Fruit fly (Drosophila melanogaster) whole organism, embryonic: Measurements from ENCODE around the gene MAGE.

ENCODE experiments used
- B-H1 ChIP-seq: fragments of 200-800 bp; sonication (Bioruptor generic); IDR thresholded peaks from 3 replicates; pipeline ENCODE4 v1.3.6; 2022; ENCODE audit warnings: missing biosample characterization, missing genetic modification characterization
- CG10654 ChIP-seq: fragments of 200-800 bp; sonication (Bioruptor generic); optimal IDR thresholded peaks from 2 replicates; lab custom pipeline; 2016; ENCODE audit warnings: missing biosample characterization, missing genetic modification characterization
- CG11093 ChIP-seq: fragments of 200-800 bp; sonication (Bioruptor generic); IDR thresholded peaks from 3 replicates; pipeline ENCODE4 v1.3.6; 2022; ENCODE audit warnings: missing biosample characterization, missing genetic modification characterization
- CG12155 ChIP-seq: fragments of 200-800 bp; sonication (Bioruptor generic); optimal IDR thresholded peaks from 3 replicates; lab custom pipeline; 2016; ENCODE audit warnings: missing biosample characterization, missing genetic modification characterization
- CG13624 ChIP-seq: fragments of 200-800 bp; sonication (Bioruptor generic); optimal IDR thresholded peaks from 2 replicates; lab custom pipeline; 2016; ENCODE audit warnings: missing biosample characterization, missing genetic modification characterization
- CG14014 ChIP-seq: fragments of 200-800 bp; sonication (Bioruptor generic); IDR thresholded peaks from 2 replicates; pipeline ENCODE4 v1.3.6; 2022; ENCODE audit warnings: missing biosample characterization, missing genetic modification characterization
- CG1529 ChIP-seq: fragments of 200-800 bp; sonication (Bioruptor generic); optimal IDR thresholded peaks from 3 replicates; lab custom pipeline; 2018; ENCODE audit warnings: missing biosample characterization, missing genetic modification characterization
- CG15479 ChIP-seq: fragments of 200-800 bp; sonication (Bioruptor generic); optimal IDR thresholded peaks from 3 replicates; lab custom pipeline; 2019; ENCODE audit warnings: missing biosample characterization, mild to moderate bottlenecking, missing genetic modification characterization, moderate library complexity
- CG15601 ChIP-seq: fragments of 200-800 bp; sonication (Bioruptor generic); optimal IDR thresholded peaks from 3 replicates; lab custom pipeline; 2019; ENCODE audit warnings: missing biosample characterization, mild to moderate bottlenecking, missing genetic modification characterization, moderate library complexity
- CG16813 ChIP-seq: fragments of 200-800 bp; sonication (Bioruptor generic); IDR thresholded peaks from 3 replicates; pipeline ENCODE4 v1.3.6; 2022; ENCODE audit warnings: missing biosample characterization, missing genetic modification characterization; ENCODE audit not compliant: partially characterized antibody
- CG2678 ChIP-seq: fragments of 200-800 bp; sonication (Bioruptor generic); optimal IDR thresholded peaks from 3 replicates; lab custom pipeline; 2019; ENCODE audit warnings: missing biosample characterization, mild to moderate bottlenecking, missing genetic modification characterization, moderate library complexity
- CG4854 ChIP-seq: fragments of 200-800 bp; sonication (Bioruptor generic); optimal IDR thresholded peaks from 2 replicates; lab custom pipeline; 2016; ENCODE audit warnings: missing biosample characterization, missing genetic modification characterization, inconsistent platforms
- CG5953 ChIP-seq: fragments of 200-800 bp; sonication (Bioruptor generic); IDR thresholded peaks from 2 replicates; pipeline ENCODE4 v1.3.6; 2022; ENCODE audit warnings: missing biosample characterization, missing genetic modification characterization
- CG6689 ChIP-seq: fragments of 200-800 bp; sonication (Bioruptor generic); IDR thresholded peaks from 2 replicates; pipeline ENCODE4 v1.3.6; 2022; ENCODE audit warnings: missing biosample characterization, missing genetic modification characterization
- CG7987 ChIP-seq: fragments of 200-800 bp; sonication (Bioruptor generic); optimal IDR thresholded peaks from 2 replicates; lab custom pipeline; 2018; ENCODE audit warnings: missing biosample characterization, mild to moderate bottlenecking, missing genetic modification characterization, moderate library complexity
- D ChIP-seq, 2 experiments: fragments of 200-800 bp in 1 of 2; fragments of >200 bp in 1 of 2; sonication (Bioruptor generic) in 1 of 2; optimal IDR thresholded peaks; 2 replicates in 1 of 2; 3 replicates in 1 of 2; lab custom pipeline; 2017; ENCODE audit warnings: mild to moderate bottlenecking in 1 of 2, missing biosample characterization in 1 of 2, missing genetic modification characterization in 1 of 2, missing genetic modification reagents in 1 of 2
- Dip3 ChIP-seq: fragments of 200-800 bp; sonication (Bioruptor generic); optimal IDR thresholded peaks from 3 replicates; lab custom pipeline; 2016; ENCODE audit warnings: missing biosample characterization, missing genetic modification characterization
- Dp ChIP-seq: fragments of 200-800 bp; sonication (Bioruptor generic); optimal IDR thresholded peaks from 2 replicates; lab custom pipeline; 2018; ENCODE audit warnings: missing biosample characterization, mild to moderate bottlenecking, missing genetic modification characterization, moderate library complexity
- ERR ChIP-seq: fragments of 200-800 bp; sonication (Bioruptor generic); optimal IDR thresholded peaks from 2 replicates; lab custom pipeline; 2016; ENCODE audit warnings: missing biosample characterization, missing genetic modification characterization
- Ets65A ChIP-seq: fragments of 200-800 bp; sonication (Bioruptor generic); peaks from one replicate; lab custom pipeline; 2016; ENCODE audit warnings: missing biosample characterization, missing genetic modification characterization
- HLH3B ChIP-seq: fragments of 200-800 bp; sonication (Bioruptor generic); IDR thresholded peaks from 2 replicates; pipeline ENCODE4 v1.3.6; 2022; ENCODE audit warnings: missing biosample characterization, missing genetic modification characterization
- Hmr ChIP-seq: fragments of 200-800 bp; sonication (Bioruptor generic); optimal IDR thresholded peaks from 3 replicates; lab custom pipeline; 2017; ENCODE audit warnings: mild to moderate bottlenecking, missing biosample characterization, missing genetic modification reagents, missing genetic modification characterization
- Med ChIP-seq: fragments of 200-800 bp; sonication (Bioruptor generic); peaks from one replicate; lab custom pipeline; 2016; ENCODE audit warnings: missing biosample characterization, missing genetic modification characterization, mild to moderate bottlenecking, inconsistent platforms, moderate library complexity
- ase ChIP-seq: fragments of 200-800 bp; sonication (Bioruptor generic); IDR thresholded peaks from 3 replicates; pipeline ENCODE4 v1.3.6; 2022; ENCODE audit warnings: missing biosample characterization, missing genetic modification characterization
- dysf ChIP-seq: fragments of 200-800 bp; sonication (Bioruptor generic); IDR thresholded peaks from 3 replicates; pipeline ENCODE4 v1.3.6; 2022; ENCODE audit warnings: missing biosample characterization, missing genetic modification characterization
- esg ChIP-seq: fragments of 200-800 bp; sonication (Bioruptor generic); conservative IDR thresholded peaks from 2 replicates; pipeline ENCODE4 v1.3.6; 2022; ENCODE audit warnings: missing biosample characterization, missing genetic modification characterization
- exex ChIP-seq: fragments of 200-800 bp; sonication (Bioruptor generic); optimal IDR thresholded peaks from 4 replicates; lab custom pipeline; 2018; ENCODE audit warnings: missing biosample characterization, mild to moderate bottlenecking, missing genetic modification characterization, moderate library complexity
- fd3F ChIP-seq: fragments of 200-800 bp; sonication (Bioruptor generic); optimal IDR thresholded peaks from 2 replicates; lab custom pipeline; 2018; ENCODE audit warnings: missing biosample characterization, mild to moderate bottlenecking, missing genetic modification characterization, moderate library complexity
- gsb ChIP-seq: fragments of 200-800 bp; sonication (Bioruptor generic); IDR thresholded peaks from 2 replicates; pipeline ENCODE4 v1.3.6; 2022; ENCODE audit warnings: missing biosample characterization, missing genetic modification characterization
- ham ChIP-seq: fragments of 200-800 bp; sonication (Bioruptor generic); IDR thresholded peaks from 2 replicates; pipeline ENCODE4 v1.3.6; 2022; ENCODE audit warnings: missing biosample characterization, missing genetic modification characterization
- her ChIP-seq: fragments of 200-800 bp; sonication (Bioruptor generic); optimal IDR thresholded peaks from 2 replicates; lab custom pipeline; 2016; ENCODE audit warnings: missing biosample characterization, missing genetic modification characterization
- ind ChIP-seq: fragments of 200-800 bp; sonication (Bioruptor generic); optimal IDR thresholded peaks from 3 replicates; lab custom pipeline; 2016; ENCODE audit warnings: missing biosample characterization, missing genetic modification characterization
- insv ChIP-seq, 2 experiments: fragments of 200-800 bp; sonication (Bioruptor generic); optimal IDR thresholded peaks; 3 replicates each; lab custom pipeline; 2016 to 2018; ENCODE audit warnings: missing biosample characterization in 2 of 2, missing genetic modification characterization in 2 of 2
- kah ChIP-seq: fragments of 200-800 bp; sonication (Bioruptor generic); optimal IDR thresholded peaks from 2 replicates; lab custom pipeline; 2018; ENCODE audit warnings: missing biosample characterization, mild to moderate bottlenecking, missing genetic modification characterization
- ken ChIP-seq: fragments of 200-800 bp; sonication (Bioruptor generic); IDR thresholded peaks from 3 replicates; pipeline ENCODE4 v1.3.6; 2022; ENCODE audit warnings: missing biosample characterization, missing genetic modification characterization
- lmd ChIP-seq: fragments of 200-800 bp; sonication (Bioruptor generic); IDR thresholded peaks from 2 replicates; pipeline ENCODE4 v1.3.6; 2022; ENCODE audit warnings: missing biosample characterization, missing genetic modification characterization
- lov ChIP-seq, 2 experiments: fragments of 200-800 bp in 1 of 2; fragments of >200 bp in 1 of 2; sonication (Bioruptor generic) in 1 of 2; IDR thresholded peaks in 1 of 2; optimal IDR thresholded peaks in 1 of 2; 2 replicates in 1 of 2; 3 replicates in 1 of 2; pipeline versions ENCODE4 v1.3.6 to Lab custom; 2017 to 2022; ENCODE audit warnings: missing biosample characterization in 1 of 2, missing genetic modification characterization in 1 of 2
- mam ChIP-seq: fragments of 200-800 bp; sonication (Bioruptor generic); optimal IDR thresholded peaks from 3 replicates; lab custom pipeline; 2016; ENCODE audit warnings: missing biosample characterization, missing genetic modification characterization
- odd ChIP-seq: fragments of 200-800 bp; sonication (Bioruptor generic); optimal IDR thresholded peaks from 2 replicates; lab custom pipeline; 2017; ENCODE audit warnings: missing biosample characterization, mild to moderate bottlenecking, missing genetic modification characterization
- onecut ChIP-seq: fragments of 200-800 bp; sonication (Bioruptor generic); IDR thresholded peaks from 2 replicates; pipeline ENCODE4 v1.3.6; 2022; ENCODE audit warnings: missing biosample characterization, missing genetic modification characterization
- org-1 ChIP-seq: fragments of 200-800 bp; sonication (Bioruptor generic); optimal IDR thresholded peaks from 2 replicates; lab custom pipeline; 2017; ENCODE audit warnings: missing biosample characterization, missing genetic modification characterization
- pzg ChIP-seq: fragments of 200-800 bp; sonication (Bioruptor generic); optimal IDR thresholded peaks from 3 replicates; lab custom pipeline; 2018; ENCODE audit warnings: missing biosample characterization, mild to moderate bottlenecking, missing genetic modification characterization, moderate library complexity
- schlank ChIP-seq: fragments of 200-800 bp; sonication (Bioruptor generic); optimal IDR thresholded peaks from 2 replicates; lab custom pipeline; 2018; ENCODE audit warnings: missing biosample characterization, mild to moderate bottlenecking, missing genetic modification characterization
- sna ChIP-seq: fragments of 200-800 bp; sonication (Bioruptor generic); IDR thresholded peaks from 2 replicates; pipeline ENCODE4 v1.3.6; 2022; ENCODE audit warnings: missing biosample characterization, missing genetic modification characterization; ENCODE audit not compliant: partially characterized antibody
- sr ChIP-seq: fragments of 200-800 bp; sonication (Bioruptor generic); IDR thresholded peaks from 3 replicates; pipeline ENCODE4 v1.3.6; 2022; ENCODE audit warnings: missing biosample characterization, missing genetic modification characterization

Gene MAGE

DNA sequence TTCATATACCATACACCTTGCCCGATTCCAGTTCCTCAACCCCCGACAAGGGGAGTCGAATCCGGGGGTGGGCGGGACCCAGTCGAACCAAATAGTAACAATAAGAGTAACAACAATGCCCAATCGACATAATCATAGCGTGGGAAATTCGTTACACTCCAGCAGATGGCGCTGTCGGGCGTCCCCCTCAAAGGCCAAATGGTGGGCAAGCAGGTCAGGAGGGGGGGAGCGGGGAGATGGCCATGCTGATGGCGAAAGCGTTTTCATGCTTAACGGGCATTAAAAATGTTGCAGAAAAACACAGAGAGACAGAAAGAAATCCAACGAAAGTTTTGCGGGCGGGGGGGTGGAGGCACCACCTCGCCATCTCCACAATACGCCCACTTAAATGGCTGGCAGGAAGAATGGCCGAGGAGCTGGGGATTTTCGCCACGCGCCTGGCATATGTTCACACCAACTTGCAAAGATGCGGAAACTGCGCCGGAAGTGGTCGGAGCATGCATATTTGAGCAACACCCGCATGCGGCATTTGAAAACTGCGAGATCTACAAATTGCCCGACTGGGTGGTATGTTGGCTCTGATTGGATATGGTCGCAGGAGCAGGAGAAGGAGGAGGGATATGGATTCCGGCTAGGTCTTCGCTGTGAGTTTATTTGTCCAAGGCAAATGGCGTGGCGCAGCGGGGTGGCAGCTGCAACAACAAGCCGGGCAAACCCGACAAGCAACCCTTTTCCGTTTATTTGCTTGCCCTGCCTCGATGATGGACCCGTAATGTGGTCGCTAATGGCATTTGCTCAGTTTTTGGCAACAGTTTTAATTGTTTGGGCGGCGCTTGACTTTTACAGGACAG, 15.6 kb downstream of the MAGE start (continued):
- TF ChIP-seq dysf (GFP tag; lab: Robert Waterston, UW), result no peak
- peak; percentile 65 for TF ChIP-seq Ets65A
- TF ChIP-seq schlank (tag; lab: Kevin White, UChicago), result no peak
- TF ChIP-seq CG5953, result no peak
- TF ChIP-seq org-1 (GFP tag; lab: Kevin White, UChicago), result no peak
- TF ChIP-seq CG15479 (GFP tag; lab: Kevin White, UChicago), result no peak
- TF ChIP-seq onecut (GFP tag; lab: Robert Waterston, UW), result no peak
- no peak for TF ChIP-seq sna (GFP tag; lab: Robert Waterston, UW)
- no peak for TF ChIP-seq CG13624 (GFP tag; lab: Kevin White, UChicago)
- no peak for TF ChIP-seq sr (GFP tag; lab: Robert Waterston, UW)
- TF ChIP-seq CG12155 (GFP tag; lab: Kevin White, UChicago), result no peak
- no peak for TF ChIP-seq Dip3 (GFP tag; lab: Kevin White, UChicago)
- TF ChIP-seq ase (GFP tag; lab: Robert Waterston, UW), result no peak
- no peak for TF ChIP-seq her (GFP tag; lab: Kevin White, UChicago)
- TF ChIP-seq ERR (GFP tag; lab: Kevin White, UChicago), result no peak
- no peak for TF ChIP-seq lov (optimal IDR thresholded peaks at IDR 0.05; lab: Kevin White, UChicago)
- TF ChIP-seq lov (GFP tag; IDR thresholded peaks at IDR 0.05; lab: Robert Waterston, UW), result 0 out of 3 replicates have a peak, but pooled peaks have one; percentile 12
- TF ChIP-seq Dp (GFP tag; lab: Kevin White, UChicago), result no peak
- no peak for TF ChIP-seq CG6689 (GFP tag; lab: Robert Waterston, UW)
- no peak for TF ChIP-seq CG14014
- TF ChIP-seq odd (GFP tag; lab: Kevin White, UChicago), result no peak
- TF ChIP-seq fd3F (GFP tag; lab: Kevin White, UChicago), result no peak
- TF ChIP-seq pzg, result no peak
- TF ChIP-seq HLH3B (GFP tag; lab: Robert Waterston, UW), result no peak
- TF ChIP-seq CG16813 (GFP tag; lab: Robert Waterston, UW), result no peak
- TF ChIP-seq ham (GFP tag; lab: Robert Waterston, UW), result no peak
- TF ChIP-seq CG4854 (GFP tag; lab: Kevin White, UChicago), result no peak
- no peak for TF ChIP-seq ken (GFP tag; lab: Robert Waterston, UW)
- no peak for TF ChIP-seq CG1529
- TF ChIP-seq gsb (GFP tag; lab: Robert Waterston, UW), result no peak
- TF ChIP-seq D (optimal IDR thresholded peaks at IDR 0.05; lab: Kevin White, UChicago), result no peak
- TF ChIP-seq D (GFP tag; optimal IDR thresholded peaks at IDR 0.05; lab: Kevin White, UChicago), result no peak
- no peak for TF ChIP-seq CG7987 (GFP tag; lab: Kevin White, UChicago)
- TF ChIP-seq CG15601 (tag; lab: Kevin White, UChicago), result no peak
- TF ChIP-seq CG2678 (tag; lab: Kevin White, UChicago), result no peak
- no peak for TF ChIP-seq CG11093
- no peak for TF ChIP-seq kah (GFP tag; lab: Kevin White, UChicago)
- no peak for TF ChIP-seq lmd (GFP tag; lab: Robert Waterston, UW)
- TF ChIP-seq ind (GFP tag; lab: Kevin White, UChicago), result no peak
- no peak for TF ChIP-seq mam (GFP tag; lab: Kevin White, UChicago)
- peak; percentile 35 for TF ChIP-seq Med (GFP tag; lab: Kevin White, UChicago)
- no peak for TF ChIP-seq exex
- no peak for TF ChIP-seq B-H1
- no peak for TF ChIP-seq CG10654
- no peak for TF ChIP-seq esg
- TF ChIP-seq insv (GFP tag; optimal IDR thresholded peaks at IDR 0.05; lab: Kevin White, UChicago), result peak in 1 of 2 experiments; percentile 33
- TF ChIP-seq Hmr, result no peak
